Worm (Caenorhabditis elegans) whole organism, L2 larva: Measurements from ENCODE around the gene T01G6.1.

Experiments used
- blmp-1 ChIP-seq: sonication (generic microtip); optimal IDR thresholded peaks from 2 replicates; lab custom pipeline; 2017; ENCODE audit warnings: missing genetic modification characterization, mild to moderate bottlenecking, missing compliant biosample characterization, antibody characterized with exemption, moderate library complexity; ENCODE audit not compliant: insufficient read depth
- lin-13 ChIP-seq: fragments of 150-350 bp; optimal IDR thresholded peaks from 2 replicates; lab custom pipeline; 2014; ENCODE audit warnings: missing biosample characterization, missing genetic modification reagents, missing genetic modification characterization
- skn-1 ChIP-seq: sonication (generic microtip); optimal IDR thresholded peaks from 2 replicates; lab custom pipeline; 2017; ENCODE audit warnings: missing biosample characterization, missing genetic modification characterization

- TF ChIP-seq blmp-1: no peak
- TF ChIP-seq skn-1 (tag; lab: Kevin White, UChicago): no peak
- TF ChIP-seq lin-13 (GFP tag; lab: Kevin White, UChicago): no peak
These were observed 5.3 kb downstream of the T01G6.1 start, which contains the start of gene T01G6.10 for ce11 chrV:502803-503273.
